Fruit fly (Drosophila melanogaster) whole organism, embryonic: ENCODE results near the gene CG7728.

Source experiments
- Aef1 ChIP-seq: fragments of 200-800 bp; sonication (Bioruptor generic); IDR thresholded peaks from 3 replicates; pipeline ENCODE4 v1.3.6; 2022; ENCODE audit warnings: missing biosample characterization, missing genetic modification characterization
- Atf3 ChIP-seq: fragments of 200-800 bp; sonication (Bioruptor generic); optimal IDR thresholded peaks from 3 replicates; lab custom pipeline; 2016; ENCODE audit warnings: missing biosample characterization, missing genetic modification characterization
- Atf6 ChIP-seq: fragments of 200-800 bp; sonication (Bioruptor generic); IDR thresholded peaks from 2 replicates; pipeline ENCODE4 v1.3.6; 2022; ENCODE audit warnings: missing biosample characterization, missing genetic modification characterization
- Blimp-1 ChIP-seq: fragments of 200-800 bp; sonication (Bioruptor generic); optimal IDR thresholded peaks from 3 replicates; lab custom pipeline; 2018; ENCODE audit warnings: missing biosample characterization, missing genetic modification characterization, mild to moderate bottlenecking, moderate library complexity, missing genetic modification reagents
- CG11456 ChIP-seq: fragments of 200-800 bp; sonication (Bioruptor generic); IDR thresholded peaks from 3 replicates; pipeline ENCODE4 v1.3.6; 2022; ENCODE audit warnings: missing biosample characterization, missing genetic modification characterization
- CG11504 ChIP-seq: fragments of 200-800 bp; sonication (Bioruptor generic); optimal IDR thresholded peaks from 3 replicates; lab custom pipeline; 2019; ENCODE audit warnings: missing biosample characterization, mild to moderate bottlenecking, missing genetic modification characterization, moderate library complexity
- CG13123 ChIP-seq: fragments of 200-800 bp; sonication (Bioruptor generic); optimal IDR thresholded peaks from 2 replicates; lab custom pipeline; 2016; ENCODE audit warnings: missing biosample characterization, missing genetic modification characterization
- CG15696 ChIP-seq: fragments of 200-800 bp; sonication (Bioruptor generic); optimal IDR thresholded peaks from 2 replicates; lab custom pipeline; 2019; ENCODE audit warnings: missing biosample characterization, mild to moderate bottlenecking, missing genetic modification characterization, moderate library complexity
- CG1603 ChIP-seq: fragments of 200-800 bp; sonication (Bioruptor generic); optimal IDR thresholded peaks from 2 replicates; lab custom pipeline; 2019; ENCODE audit warnings: missing biosample characterization, mild to moderate bottlenecking, missing genetic modification characterization, moderate library complexity
- CG18476 ChIP-seq: fragments of 200-800 bp; sonication (Bioruptor generic); optimal IDR thresholded peaks from 2 replicates; lab custom pipeline; 2016; ENCODE audit warnings: missing biosample characterization, mild to moderate bottlenecking, missing genetic modification characterization
- CG18619 ChIP-seq: fragments of 200-800 bp; sonication (Bioruptor generic); optimal IDR thresholded peaks from 3 replicates; lab custom pipeline; 2017; ENCODE audit warnings: missing biosample characterization, mild to moderate bottlenecking, missing genetic modification characterization
- CG18764 ChIP-seq: fragments of 200-800 bp; sonication (Bioruptor generic); optimal IDR thresholded peaks from 3 replicates; lab custom pipeline; 2016; ENCODE audit warnings: missing biosample characterization, missing genetic modification characterization
- CG3407 ChIP-seq: fragments of 200-800 bp; sonication (Bioruptor generic); optimal IDR thresholded peaks from 2 replicates; lab custom pipeline; 2018; ENCODE audit warnings: missing biosample characterization, mild to moderate bottlenecking, missing genetic modification characterization
- CG4404 ChIP-seq: fragments of 200-800 bp; sonication (Bioruptor generic); IDR thresholded peaks from 2 replicates; pipeline ENCODE4 v1.3.6; 2022; ENCODE audit warnings: missing biosample characterization, missing genetic modification characterization
- CG5180 ChIP-seq: fragments of 200-800 bp; sonication (Bioruptor generic); optimal IDR thresholded peaks from 3 replicates; lab custom pipeline; 2017; ENCODE audit warnings: missing biosample characterization, missing genetic modification characterization, mild to moderate bottlenecking, moderate library complexity, missing genetic modification reagents
- CG6254 ChIP-seq: fragments of 200-800 bp; sonication (Bioruptor generic); optimal IDR thresholded peaks from 3 replicates; lab custom pipeline; 2017; ENCODE audit warnings: mild to moderate bottlenecking, missing biosample characterization, missing genetic modification reagents, missing genetic modification characterization
- CG6654 ChIP-seq: fragments of 200-800 bp; sonication (Bioruptor generic); optimal IDR thresholded peaks from 2 replicates; lab custom pipeline; 2017; ENCODE audit warnings: missing biosample characterization, mild to moderate bottlenecking, missing genetic modification characterization
- CG9437 ChIP-seq: fragments of 200-800 bp; sonication (Bioruptor generic); optimal IDR thresholded peaks from 2 replicates; lab custom pipeline; 2018; ENCODE audit warnings: missing biosample characterization, mild to moderate bottlenecking, missing genetic modification characterization
- CG9727 ChIP-seq: fragments of 200-800 bp; sonication (Bioruptor generic); optimal IDR thresholded peaks from 3 replicates; lab custom pipeline; 2017; ENCODE audit warnings: missing biosample characterization, mild to moderate bottlenecking, missing genetic modification characterization
- CG9876 ChIP-seq: fragments of 200-800 bp; sonication (Bioruptor generic); optimal IDR thresholded peaks from 2 replicates; lab custom pipeline; 2016; ENCODE audit warnings: missing biosample characterization, missing genetic modification characterization
- Camta ChIP-seq: fragments of 200-800 bp; sonication (Bioruptor generic); optimal IDR thresholded peaks from 2 replicates; lab custom pipeline; 2016; ENCODE audit warnings: missing biosample characterization, missing genetic modification characterization
- Deaf1 ChIP-seq: fragments of 200-800 bp; optimal IDR thresholded peaks from 3 replicates; lab custom pipeline; 2019; ENCODE audit warnings: missing biosample characterization, mild to moderate bottlenecking, missing genetic modification characterization, moderate library complexity
- Dip2 ChIP-seq: fragments of 200-800 bp; sonication (Bioruptor generic); IDR thresholded peaks from 2 replicates; pipeline ENCODE4 v1.3.6; 2022; ENCODE audit warnings: missing biosample characterization, missing genetic modification characterization
- Gug ChIP-seq: fragments of 200-800 bp; sonication (Bioruptor generic); IDR thresholded peaks from 4 replicates; pipeline ENCODE4 v1.3.6; 2022; ENCODE audit warnings: missing biosample characterization, missing genetic modification characterization
- H15 ChIP-seq: fragments of 200-800 bp; sonication (Bioruptor generic); IDR thresholded peaks from 3 replicates; pipeline ENCODE4 v1.3.6; 2022; ENCODE audit warnings: missing biosample characterization, missing genetic modification characterization
- Hey ChIP-seq: fragments of 200-800 bp; sonication (Bioruptor generic); optimal IDR thresholded peaks from 3 replicates; lab custom pipeline; 2018; ENCODE audit warnings: missing biosample characterization, mild to moderate bottlenecking, missing genetic modification characterization
- Mad ChIP-seq: fragments of 200-800 bp; sonication (Bioruptor generic); optimal IDR thresholded peaks from 2 replicates; lab custom pipeline; 2016; ENCODE audit warnings: missing biosample characterization, missing genetic modification characterization
- Mrtf ChIP-seq: fragments of 200-800 bp; sonication (Bioruptor generic); IDR thresholded peaks from 3 replicates; pipeline ENCODE4 v1.3.6; 2022; ENCODE audit warnings: missing biosample characterization, missing genetic modification characterization
- Nf-YC ChIP-seq: fragments of 200-800 bp; optimal IDR thresholded peaks from 3 replicates; lab custom pipeline; 2019; ENCODE audit warnings: missing biosample characterization, mild to moderate bottlenecking, missing genetic modification characterization, moderate library complexity
- Oaz ChIP-seq: fragments of 200-800 bp; sonication (Bioruptor generic); IDR thresholded peaks from 2 replicates; pipeline ENCODE4 v1.3.6; 2022; ENCODE audit warnings: missing biosample characterization, missing genetic modification characterization
- Oli ChIP-seq: fragments of 200-800 bp; sonication (Bioruptor generic); optimal IDR thresholded peaks from 2 replicates; lab custom pipeline; 2018; ENCODE audit warnings: missing biosample characterization, mild to moderate bottlenecking, missing genetic modification characterization, moderate library complexity
- Rx ChIP-seq: fragments of 200-800 bp; sonication (Bioruptor generic); IDR thresholded peaks from 2 replicates; pipeline ENCODE4 v1.3.6; 2022; ENCODE audit warnings: missing biosample characterization, missing genetic modification characterization
- TFAM ChIP-seq: fragments of 200-800 bp; sonication (Bioruptor generic); optimal IDR thresholded peaks from 2 replicates; lab custom pipeline; 2017; ENCODE audit warnings: missing biosample characterization, missing genetic modification characterization, inconsistent platforms
- Trl ChIP-seq, 3 experiments: fragments of >200 bp in 2 of 3; fragments of 200-800 bp in 1 of 3; sonication (Bioruptor generic) in 1 of 3; optimal IDR thresholded peaks; 2 replicates in 1 of 3; 3 replicates in 2 of 3; lab custom pipeline; 2016 to 2017; ENCODE audit warnings: missing biosample characterization in 1 of 3, missing genetic modification characterization in 1 of 3
- abd-A ChIP-seq: fragments of 200-800 bp; sonication (Bioruptor generic); optimal IDR thresholded peaks from 3 replicates; lab custom pipeline; 2019; ENCODE audit warnings: missing biosample characterization, mild to moderate bottlenecking, missing genetic modification characterization, moderate library complexity
- ap ChIP-seq: fragments of 200-800 bp; sonication (Bioruptor generic); IDR thresholded peaks from 2 replicates; pipeline ENCODE4 v1.3.6; 2022; ENCODE audit warnings: missing biosample characterization, missing genetic modification characterization
- ato ChIP-seq: fragments of 200-800 bp; sonication (Bioruptor generic); IDR thresholded peaks from 2 replicates; pipeline ENCODE4 v1.3.6; 2022; ENCODE audit warnings: missing biosample characterization, missing genetic modification characterization; ENCODE audit not compliant: partially characterized antibody
- bcd ChIP-seq: fragments of 200-800 bp; sonication (Bioruptor generic); optimal IDR thresholded peaks from 2 replicates; lab custom pipeline; 2017; ENCODE audit warnings: missing biosample characterization, mild to moderate bottlenecking, missing genetic modification characterization
- fd3F ChIP-seq: fragments of 200-800 bp; sonication (Bioruptor generic); optimal IDR thresholded peaks from 2 replicates; lab custom pipeline; 2018; ENCODE audit warnings: missing biosample characterization, mild to moderate bottlenecking, missing genetic modification characterization, moderate library complexity
- fd64A ChIP-seq: fragments of 200-800 bp; sonication (Bioruptor generic); optimal IDR thresholded peaks from 3 replicates; lab custom pipeline; 2018; ENCODE audit warnings: missing biosample characterization, mild to moderate bottlenecking, missing genetic modification characterization
- gsb-n ChIP-seq: fragments of 200-800 bp; sonication (Bioruptor generic); optimal IDR thresholded peaks from 3 replicates; lab custom pipeline; 2018; ENCODE audit warnings: missing biosample characterization, mild to moderate bottlenecking, missing genetic modification characterization
- hkb ChIP-seq, 2 experiments: fragments of 200-800 bp in 1 of 2; fragments of >200 bp in 1 of 2; sonication (Bioruptor generic) in 1 of 2; IDR thresholded peaks in 1 of 2; optimal IDR thresholded peaks in 1 of 2; 2 replicates each; pipeline versions ENCODE4 v1.3.6 to Lab custom; 2017 to 2022; ENCODE audit warnings: missing biosample characterization in 1 of 2, missing genetic modification characterization in 1 of 2
- ind ChIP-seq: fragments of 200-800 bp; sonication (Bioruptor generic); optimal IDR thresholded peaks from 3 replicates; lab custom pipeline; 2016; ENCODE audit warnings: missing biosample characterization, missing genetic modification characterization
- ken ChIP-seq: fragments of 200-800 bp; sonication (Bioruptor generic); IDR thresholded peaks from 3 replicates; pipeline ENCODE4 v1.3.6; 2022; ENCODE audit warnings: missing biosample characterization, missing genetic modification characterization
- mirr ChIP-seq: fragments of 200-800 bp; sonication (Bioruptor generic); optimal IDR thresholded peaks from 3 replicates; lab custom pipeline; 2018; ENCODE audit warnings: missing biosample characterization, mild to moderate bottlenecking, missing genetic modification characterization
- mld ChIP-seq: fragments of 200-800 bp; sonication (Bioruptor generic); IDR thresholded peaks from 3 replicates; pipeline ENCODE4 v1.3.6; 2022; ENCODE audit warnings: missing biosample characterization, missing genetic modification characterization; ENCODE audit not compliant: partially characterized antibody
- pho ChIP-seq: fragments of 200-800 bp; sonication (Bioruptor generic); optimal IDR thresholded peaks from 2 replicates; lab custom pipeline; 2016; ENCODE audit warnings: missing biosample characterization, missing genetic modification characterization
- pros ChIP-seq: fragments of 200-800 bp; sonication (Bioruptor generic); optimal IDR thresholded peaks from 3 replicates; lab custom pipeline; 2019; ENCODE audit warnings: missing biosample characterization, mild to moderate bottlenecking, missing genetic modification characterization, moderate library complexity
- ssp ChIP-seq: fragments of 200-800 bp; sonication (Bioruptor generic); IDR thresholded peaks from 2 replicates; pipeline ENCODE4 v1.3.6; 2022; ENCODE audit warnings: missing biosample characterization, missing genetic modification characterization
- stwl ChIP-seq: fragments of 200-800 bp; sonication (Bioruptor generic); optimal IDR thresholded peaks from 3 replicates; lab custom pipeline; 2018; ENCODE audit warnings: missing biosample characterization, mild to moderate bottlenecking, missing genetic modification characterization, moderate library complexity
- usp ChIP-seq: fragments of >200 bp; optimal IDR thresholded peaks from 2 replicates; lab custom pipeline; 2017; ENCODE audit warnings: missing biosample characterization, missing genetic modification characterization

CG7728 gene

DNA sequence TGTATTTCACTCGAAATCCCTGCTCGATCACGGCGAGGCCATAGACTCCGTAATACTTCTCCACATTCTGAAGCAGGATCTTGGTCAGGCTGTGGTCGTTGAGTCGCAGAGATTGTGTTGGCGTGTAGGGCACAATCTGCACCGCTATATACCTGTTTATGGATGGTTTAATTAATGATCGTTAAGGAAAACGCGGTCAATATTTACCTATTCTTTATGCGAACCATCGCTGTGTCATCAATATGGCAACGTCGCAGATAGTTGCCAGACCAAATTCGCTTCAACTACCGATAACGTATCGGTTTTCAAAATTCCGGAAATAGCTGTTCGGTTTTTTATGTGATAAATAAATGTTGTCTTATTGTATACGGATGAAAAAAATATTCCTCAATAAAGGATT, 28.5 kb downstream of the CG7728 start, which contains the start of gene Pop5 (continued):
- TF ChIP-seq usp (GFP tag; lab: Kevin White, UChicago) (no peak), pros (no peak), ind (GFP tag; lab: Kevin White, UChicago) (no peak), H15 (GFP tag; lab: Robert Waterston, UW) (no peak), gsb-n (tag; lab: Kevin White, UChicago) (no peak), hkb (optimal IDR thresholded peaks at IDR 0.05; lab: Kevin White, UChicago) (no peak), hkb (GFP tag; IDR thresholded peaks at IDR 0.05; lab: Robert Waterston, UW) (0 out of 2 replicates have a peak, but pooled peaks have one; percentile 18), CG13123 (GFP tag; lab: Kevin White, UChicago) (no peak), ap (GFP tag; lab: Robert Waterston, UW) (no peak), CG18764 (no peak), Mrtf (no peak), CG6654 (GFP tag; lab: Kevin White, UChicago) (no peak), Hey (tag; lab: Kevin White, UChicago) (no peak), stwl (tag; lab: Kevin White, UChicago) (peak; percentile 70), Gug (GFP tag; lab: Robert Waterston, UW) (no peak), Blimp-1 (GFP tag; lab: Kevin White, UChicago) (no peak), CG18619 (no peak), Atf6 (GFP tag; lab: Robert Waterston, UW) (no peak), CG9876 (GFP tag; lab: Kevin White, UChicago) (no peak), CG9437 (GFP tag; lab: Kevin White, UChicago) (peak; percentile 5), bcd (GFP tag; lab: Kevin White, UChicago) (no peak), fd64A (peak; percentile 36), Atf3 (GFP tag; lab: Kevin White, UChicago) (no peak), ato (GFP tag; lab: Robert Waterston, UW) (no peak), CG3407 (GFP tag; lab: Kevin White, UChicago) (no peak), ken (GFP tag; lab: Robert Waterston, UW) (no peak), CG1603 (tag; lab: Kevin White, UChicago) (peak; percentile 72), CG5180 (GFP tag; lab: Kevin White, UChicago) (no peak), Nf-YC (no peak), Trl (optimal IDR thresholded peaks at IDR 0.05; lab: Kevin White, UChicago) (no peak), Trl (GFP tag; optimal IDR thresholded peaks at IDR 0.05; lab: Kevin White, UChicago) (no peak), Rx (GFP tag; lab: Robert Waterston, UW) (no peak), Oaz (GFP tag; lab: Robert Waterston, UW) (no peak), Deaf1 (tag; lab: Kevin White, UChicago) (no peak), Mad (no peak), CG9727 (GFP tag; lab: Kevin White, UChicago) (peak; percentile 26), mld (GFP tag; lab: Robert Waterston, UW) (no peak), fd3F (GFP tag; lab: Kevin White, UChicago) (no peak), pho (GFP tag; lab: Kevin White, UChicago) (no peak), CG4404 (GFP tag; lab: Robert Waterston, UW) (no peak), Oli (tag; lab: Kevin White, UChicago) (no peak), ssp (GFP tag; lab: Robert Waterston, UW) (no peak), CG11456 (no peak), CG18476 (no peak), CG6254 (no peak), abd-A (tag; lab: Kevin White, UChicago) (no peak), TFAM (GFP tag; lab: Kevin White, UChicago) (no peak), CG11504 (tag; lab: Kevin White, UChicago) (no peak), mirr (GFP tag; lab: Kevin White, UChicago) (peak; percentile 43), Aef1 (GFP tag; lab: Robert Waterston, UW) (no peak), Dip2 (GFP tag; lab: Robert Waterston, UW) (no peak), CG15696 (tag; lab: Kevin White, UChicago) (peak; percentile 29), Camta (GFP tag; lab: Kevin White, UChicago) (no peak)
